Worm (Caenorhabditis elegans): ENCODE results near the gene Y110A2AL.5.

Gene Y110A2AL.5

ce11 chrII:2862557-2863035 lies 1.7 kb upstream of the Y110A2AL.5 start:
- no peak for TF ChIP-seq dao-5 (tag; optimal IDR thresholded peaks at IDR 0.05)

DNA sequence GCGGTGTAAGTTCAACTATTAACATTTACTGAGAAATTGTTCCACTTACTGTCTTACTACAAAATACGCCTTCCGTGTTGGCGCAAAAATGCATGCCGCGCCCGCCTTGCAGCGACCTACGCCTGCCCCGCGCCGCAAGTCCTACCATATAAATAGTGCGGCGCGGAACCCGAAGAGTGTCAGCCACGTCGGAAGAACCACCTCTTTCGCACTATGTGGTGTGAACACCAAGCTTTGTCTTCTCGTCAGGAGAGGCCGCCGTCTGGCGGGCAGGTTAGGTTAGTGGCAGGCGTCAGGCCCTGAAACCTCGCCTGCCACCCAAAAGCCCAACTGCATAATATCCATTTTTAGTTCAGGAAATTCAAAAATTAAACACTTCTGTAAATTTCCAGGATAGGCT lies 1.0 kb downstream of the Y110A2AL.5 start:
- TF ChIP-seq dao-5 (tag; optimal IDR thresholded peaks at IDR 0.05) (no peak), W03F9.2 (tag; optimal IDR thresholded peaks at IDR 0.05) (no peak), him-1 (tag; optimal IDR thresholded peaks at IDR 0.05) (no peak)

ce11 chrII:2866541-2867124 lies 2.3 kb downstream of the Y110A2AL.5 start, which contains the start of the genes Y110A2AL.9 and Y110A2AL.3:
TSS of gene Y110A2AL.9 (minus strand) at chrII:2866641.
TSS of gene Y110A2AL.3 (plus strand) at chrII:2867074.
- TF ChIP-seq him-1 (tag; optimal IDR thresholded peaks at IDR 0.05), result no peak
- no peak for TF ChIP-seq dao-5 (tag; optimal IDR thresholded peaks at IDR 0.05)
- no peak for TF ChIP-seq W03F9.2 (tag; optimal IDR thresholded peaks at IDR 0.05)

DNA sequence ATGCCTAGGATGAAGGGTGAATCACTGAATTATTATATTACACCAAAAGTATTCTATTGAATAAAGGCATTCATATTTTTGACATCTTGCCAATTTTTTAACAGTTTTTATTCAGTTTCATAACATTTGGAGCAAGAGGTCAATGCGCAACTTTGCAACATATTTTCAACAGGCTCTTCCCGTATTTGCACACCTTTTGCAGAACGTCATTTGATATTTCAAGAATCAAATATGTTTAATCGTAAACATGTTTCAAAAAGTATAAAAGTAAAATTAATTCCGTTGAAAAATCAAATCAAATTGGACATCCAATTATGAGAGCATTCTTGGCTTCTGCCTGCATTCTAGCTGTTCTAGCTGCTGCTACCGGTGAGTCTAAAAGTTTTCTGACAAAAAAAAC lies 3.4 kb downstream of the Y110A2AL.5 start, which contains the start of gene Y110A2AL.2:
Gene Y110A2AL.2 (plus strand): TSS at position 301 of the 400 bp plus-strand sequence.
- no peak for TF ChIP-seq W03F9.2 (tag; optimal IDR thresholded peaks at IDR 0.05)
- TF ChIP-seq him-1 (tag; optimal IDR thresholded peaks at IDR 0.05), result no peak
- no peak for TF ChIP-seq dao-5 (tag; optimal IDR thresholded peaks at IDR 0.05)

DNA sequence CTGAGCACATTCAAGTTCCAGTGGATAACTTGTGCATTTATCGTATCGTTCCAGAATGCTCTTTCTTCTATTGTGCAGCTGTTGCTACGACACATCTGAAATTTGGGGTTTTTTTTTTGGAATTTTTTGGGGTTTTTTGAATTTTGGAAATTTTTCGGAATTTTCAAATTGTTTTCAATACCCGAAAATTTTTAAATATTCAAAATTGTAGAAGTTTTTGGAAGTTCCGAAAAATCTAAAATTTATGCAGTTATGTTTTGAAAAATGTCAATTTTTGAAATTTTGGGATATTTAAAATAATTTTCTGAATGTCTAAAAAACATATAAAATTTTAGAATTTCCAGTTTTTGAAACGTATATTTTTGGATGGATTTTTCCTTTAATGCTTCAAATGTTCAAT lies 7.5 kb downstream of the Y110A2AL.5 start, which contains the start of gene Y110A2AL.10:
Gene Y110A2AL.10 (minus strand): TSS at position 101 of the 400 bp plus-strand sequence.
- TF ChIP-seq W03F9.2 (tag; optimal IDR thresholded peaks at IDR 0.05), result no peak
- no peak for TF ChIP-seq dao-5 (tag; optimal IDR thresholded peaks at IDR 0.05)
- no peak for TF ChIP-seq him-1 (tag; optimal IDR thresholded peaks at IDR 0.05)

ce11 chrII:2874801-2875200 lies 10.5 kb downstream of the Y110A2AL.5 start, which contains the start of gene Y110A2AL.1:
TSS of gene Y110A2AL.1 (plus strand) at chrII:2875101.
- TF ChIP-seq him-1 (tag; optimal IDR thresholded peaks at IDR 0.05) (no peak), dao-5 (tag; optimal IDR thresholded peaks at IDR 0.05) (no peak), W03F9.2 (tag; optimal IDR thresholded peaks at IDR 0.05) (no peak)

DNA sequence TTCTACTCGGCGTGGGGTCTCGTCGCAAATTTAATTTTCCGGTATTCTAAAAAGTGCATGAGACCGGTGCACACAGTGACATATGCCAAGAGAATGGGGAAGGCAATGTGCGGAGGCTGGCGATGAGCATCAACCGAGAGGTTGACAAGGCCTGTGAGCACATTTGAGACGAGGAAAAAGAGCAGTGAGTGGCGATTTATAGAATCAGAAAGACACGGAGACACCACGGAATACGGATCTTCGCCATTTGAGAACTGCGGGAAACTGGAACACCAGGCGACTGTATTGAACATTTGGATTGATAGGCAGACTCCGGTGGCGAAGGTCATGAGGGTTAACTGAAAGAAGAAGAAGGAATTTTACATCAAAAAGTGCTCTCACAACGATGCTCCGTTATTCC lies 14.6 kb downstream of the Y110A2AL.5 start:
- TF ChIP-seq dao-5 (tag; optimal IDR thresholded peaks at IDR 0.05), result no peak
- no peak for TF ChIP-seq W03F9.2 (tag; optimal IDR thresholded peaks at IDR 0.05)
- TF ChIP-seq him-1 (tag; optimal IDR thresholded peaks at IDR 0.05), result no peak

DNA sequence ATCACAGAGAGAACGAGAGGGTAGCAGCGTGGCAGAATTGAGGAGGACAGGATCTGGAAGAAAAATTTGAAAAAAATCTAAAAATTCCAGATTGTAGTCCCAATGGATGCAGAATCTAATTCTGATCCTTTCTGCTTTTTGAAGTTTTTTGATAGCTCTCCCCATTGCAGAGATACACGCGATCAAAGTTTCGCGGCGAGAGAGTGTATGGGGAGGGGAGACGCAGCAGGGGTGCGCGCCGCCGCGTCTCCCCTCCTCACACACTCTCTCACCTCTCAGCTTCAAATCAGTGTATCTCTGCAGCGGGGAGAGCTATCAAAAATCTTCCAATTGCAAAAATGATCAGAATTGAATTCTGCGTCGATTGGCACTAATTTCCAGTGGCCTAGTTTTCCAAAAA lies 16.8 kb downstream of the Y110A2AL.5 start:
- TF ChIP-seq dao-5 (tag; optimal IDR thresholded peaks at IDR 0.05) (no peak), him-1 (tag; optimal IDR thresholded peaks at IDR 0.05) (no peak), W03F9.2 (tag; optimal IDR thresholded peaks at IDR 0.05) (no peak)

DNA sequence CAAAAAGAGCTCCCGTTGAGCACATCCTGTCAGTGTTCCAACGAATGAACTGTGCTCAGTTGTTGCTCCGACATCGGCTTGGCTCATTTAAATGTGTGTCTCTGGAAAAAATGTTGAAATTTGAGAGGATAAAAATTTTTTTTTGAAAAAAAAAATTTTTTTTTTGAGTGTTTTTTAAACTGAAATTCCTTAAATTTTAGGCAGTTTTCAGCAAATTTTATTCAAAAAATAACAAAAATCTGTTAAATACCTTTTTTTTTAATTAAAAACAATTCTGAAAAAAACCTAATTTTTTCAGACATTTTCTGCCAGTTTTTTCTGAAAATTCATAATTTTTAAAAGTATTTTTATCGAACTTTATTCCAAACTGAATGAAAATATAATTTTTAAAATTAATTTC lies 20.5 kb downstream of the Y110A2AL.5 start, which contains the start of gene pigw-1:
Gene pigw-1 (minus strand): TSS at position 101 of the 400 bp plus-strand sequence.
- TF ChIP-seq him-1 (tag; optimal IDR thresholded peaks at IDR 0.05), result no peak

DNA sequence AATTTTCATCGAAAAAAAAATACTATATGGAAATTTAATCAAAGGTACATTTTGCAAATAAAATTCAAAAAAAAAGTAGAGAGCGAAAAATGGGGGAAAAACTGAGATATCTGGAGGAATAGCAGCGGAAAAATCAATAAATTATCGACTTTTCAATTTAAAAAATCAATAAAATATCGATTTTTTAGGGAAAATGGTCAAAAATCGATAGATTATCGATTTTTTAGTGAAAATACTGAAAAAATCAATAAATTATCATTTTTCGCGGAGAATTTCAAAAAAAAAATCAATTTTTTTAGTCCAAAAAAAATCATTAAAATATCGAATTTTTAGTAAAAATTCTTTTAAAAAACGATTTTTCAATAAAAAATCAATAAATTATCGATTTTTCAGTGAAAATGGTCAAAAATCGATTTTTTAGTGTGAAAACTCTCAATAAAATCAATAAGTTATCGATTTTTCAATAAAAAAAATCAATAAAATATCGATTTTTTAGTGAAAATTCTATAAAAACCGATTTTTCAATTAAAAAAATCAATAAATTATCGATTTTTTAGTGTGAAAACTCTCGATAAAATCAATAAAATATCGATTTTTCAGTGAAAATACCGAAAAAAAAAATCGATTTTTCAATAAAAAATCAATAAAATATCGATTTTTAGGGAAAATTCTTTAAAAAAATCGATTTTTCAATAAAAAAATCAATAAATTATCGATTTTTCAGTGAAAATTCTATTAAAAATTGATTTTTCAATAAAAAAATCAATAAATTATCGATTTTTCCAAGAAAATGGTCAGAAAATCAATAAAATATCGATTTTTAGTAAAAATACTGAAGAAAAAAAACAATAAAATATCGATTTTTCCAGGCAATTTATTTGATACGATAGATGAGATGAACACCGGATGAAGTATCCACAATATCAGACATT lies 21.5 kb downstream of the Y110A2AL.5 start:
- TF ChIP-seq dao-5 (tag; optimal IDR thresholded peaks at IDR 0.05), result no peak
- TF ChIP-seq W03F9.2 (tag; optimal IDR thresholded peaks at IDR 0.05), result no peak
- no peak for TF ChIP-seq him-1 (tag; optimal IDR thresholded peaks at IDR 0.05)

- peak; percentile 71 for TF ChIP-seq W03F9.2 (tag; optimal IDR thresholded peaks at IDR 0.05)
- no peak for TF ChIP-seq dao-5 (tag; optimal IDR thresholded peaks at IDR 0.05)
- TF ChIP-seq him-1 (tag; optimal IDR thresholded peaks at IDR 0.05), result peak; percentile 55
Observed at ce11 chrII:2888957-2889630, 24.8 kb downstream of the Y110A2AL.5 start, which contains the start of gene pinn-1. TSS of gene pinn-1 (minus strand) at chrII:2889007.

ce11 chrII:2894295-2894694 lies 30.0 kb downstream of the Y110A2AL.5 start, which contains the start of gene sqv-2:
TSS of gene sqv-2 (minus strand) at chrII:2894395.
- TF ChIP-seq dao-5 (tag; optimal IDR thresholded peaks at IDR 0.05), result no peak
- no peak for TF ChIP-seq W03F9.2 (tag; optimal IDR thresholded peaks at IDR 0.05)
- no peak for TF ChIP-seq him-1 (tag; optimal IDR thresholded peaks at IDR 0.05)

ce11 chrII:2900248-2900647 lies 35.9 kb downstream of the Y110A2AL.5 start, which contains the start of gene ubc-26:
TSS of gene ubc-26 (minus strand) at chrII:2900348.
- TF ChIP-seq dao-5 (tag; optimal IDR thresholded peaks at IDR 0.05), result no peak
- TF ChIP-seq him-1 (tag; optimal IDR thresholded peaks at IDR 0.05), result no peak
- TF ChIP-seq W03F9.2 (tag; optimal IDR thresholded peaks at IDR 0.05), result no peak
